Worm (Caenorhabditis elegans) whole organism, midembryonic: ENCODE results near the gene C06G4.6.

Experiments used
- T22C8.4 ChIP-seq: fragments of 200-800 bp; sonication (Bioruptor generic); IDR thresholded peaks from 2 replicates; pipeline ENCODE4 v1.3.6; 2022; ENCODE audit warnings: missing genetic modification characterization, missing compliant biosample characterization
- cog-1 ChIP-seq: sonication (generic microtip); optimal IDR thresholded peaks from 2 replicates; lab custom pipeline; 2016; ENCODE audit warnings: missing genetic modification characterization, missing compliant biosample characterization
- flt-1 ChIP-seq: fragments of 200-800 bp; sonication (Bioruptor generic); IDR thresholded peaks from 2 replicates; pipeline ENCODE4 v1.3.6; 2022; ENCODE audit warnings: missing genetic modification characterization, missing compliant biosample characterization
- klf-2 ChIP-seq: fragments of 200-800 bp; sonication (Bioruptor generic); conservative IDR thresholded peaks from 2 replicates; pipeline ENCODE4 v1.3.6; 2022; ENCODE audit warnings: missing genetic modification reagents, missing genetic modification characterization, missing compliant biosample characterization
- med-1 ChIP-seq: sonication (generic microtip); optimal IDR thresholded peaks from 2 replicates; lab custom pipeline; 2017; ENCODE audit warnings: missing genetic modification characterization, mild to moderate bottlenecking, missing compliant biosample characterization, antibody characterized with exemption, missing genetic modification reagents; ENCODE audit not compliant: insufficient read depth
- ref-1 ChIP-seq: fragments of 200-800 bp; sonication (Bioruptor generic); conservative IDR thresholded peaks from 2 replicates; pipeline ENCODE4 v1.3.6; 2022; ENCODE audit warnings: missing genetic modification reagents, missing genetic modification characterization, missing compliant biosample characterization
- tab-1 ChIP-seq: fragments of 200-800 bp; sonication (Bioruptor generic); IDR thresholded peaks from 2 replicates; pipeline ENCODE4 v1.3.6; 2022; ENCODE audit warnings: missing genetic modification characterization, missing compliant biosample characterization
- ztf-23 ChIP-seq: fragments of 200-800 bp; sonication (Bioruptor generic); IDR thresholded peaks from 2 replicates; pipeline ENCODE4 v1.3.6; 2022; ENCODE audit warnings: missing genetic modification reagents, missing genetic modification characterization, missing compliant biosample characterization
- ztf-29 ChIP-seq: fragments of 200-800 bp; sonication (Bioruptor generic); IDR thresholded peaks from 2 replicates; pipeline ENCODE4 v1.3.6; 2022; ENCODE audit warnings: missing genetic modification reagents, missing genetic modification characterization, missing compliant biosample characterization

Gene C06G4.6

DNA sequence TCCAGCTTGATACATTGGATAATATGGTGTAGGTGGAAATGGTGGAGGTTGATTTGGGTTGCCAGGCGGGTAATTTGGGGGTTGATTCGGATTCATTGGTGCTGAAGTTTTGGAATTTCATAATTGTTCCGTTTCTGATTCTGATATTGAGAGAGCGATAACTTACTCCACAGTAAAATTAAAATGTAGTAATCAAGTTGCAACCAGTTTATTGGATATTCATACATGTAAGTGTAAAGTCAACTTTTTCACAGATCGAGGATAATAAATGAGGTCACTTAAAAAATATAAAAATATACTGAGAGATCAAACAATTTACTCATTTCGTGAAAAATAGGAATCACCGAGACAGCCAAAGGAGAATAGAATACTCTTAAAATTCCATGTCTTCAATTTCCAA lies 23.8 kb downstream of the C06G4.6 start, which contains the start of gene mdt-30:
Gene mdt-30, minus strand, starts transcription at position 101 of the 400 bp plus-strand sequence.
- TF ChIP-seq T22C8.4 (GFP tag; lab: Robert Waterston, UW) (no peak), ztf-23 (GFP tag; lab: Robert Waterston, UW) (no peak), ref-1 (GFP tag; lab: Robert Waterston, UW) (no peak), cog-1 (tag; lab: Kevin White, UChicago) (no peak), tab-1 (no peak), ztf-29 (GFP tag; lab: Robert Waterston, UW) (no peak), klf-2 (GFP tag; lab: Robert Waterston, UW) (no peak), flt-1 (GFP tag; lab: Robert Waterston, UW) (no peak), med-1 (GFP tag; lab: Kevin White, UChicago) (no peak)

DNA sequence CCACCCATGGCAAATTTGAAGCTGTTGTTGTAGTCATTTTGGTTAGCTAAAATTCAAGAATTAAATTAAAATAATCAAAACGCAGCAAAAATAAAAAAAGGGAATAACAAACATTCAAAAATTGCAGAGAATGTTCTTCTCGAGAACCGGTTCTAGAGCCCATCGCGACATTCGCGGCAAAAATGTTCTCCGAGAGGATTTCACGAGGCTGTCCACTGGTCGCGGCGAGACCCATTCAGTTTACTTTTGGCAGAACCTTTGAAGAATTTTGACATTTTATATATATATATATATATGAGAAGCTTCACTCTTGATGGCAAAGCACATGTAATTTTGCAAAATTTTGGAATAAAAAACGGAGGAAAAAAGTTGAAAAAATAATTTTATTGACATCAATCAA lies 25.3 kb downstream of the C06G4.6 start, which contains the start of gene F44B9.8:
Gene F44B9.8, minus strand, starts transcription at position 163 of the 400 bp plus-strand sequence.
- TF ChIP-seq med-1 (GFP tag; lab: Kevin White, UChicago) (no peak), cog-1 (tag; lab: Kevin White, UChicago) (no peak), ztf-23 (GFP tag; lab: Robert Waterston, UW) (no peak), ztf-29 (GFP tag; lab: Robert Waterston, UW) (no peak), klf-2 (GFP tag; lab: Robert Waterston, UW) (no peak), flt-1 (GFP tag; lab: Robert Waterston, UW) (no peak), T22C8.4 (GFP tag; lab: Robert Waterston, UW) (no peak), ref-1 (GFP tag; lab: Robert Waterston, UW) (no peak), tab-1 (no peak)

DNA sequence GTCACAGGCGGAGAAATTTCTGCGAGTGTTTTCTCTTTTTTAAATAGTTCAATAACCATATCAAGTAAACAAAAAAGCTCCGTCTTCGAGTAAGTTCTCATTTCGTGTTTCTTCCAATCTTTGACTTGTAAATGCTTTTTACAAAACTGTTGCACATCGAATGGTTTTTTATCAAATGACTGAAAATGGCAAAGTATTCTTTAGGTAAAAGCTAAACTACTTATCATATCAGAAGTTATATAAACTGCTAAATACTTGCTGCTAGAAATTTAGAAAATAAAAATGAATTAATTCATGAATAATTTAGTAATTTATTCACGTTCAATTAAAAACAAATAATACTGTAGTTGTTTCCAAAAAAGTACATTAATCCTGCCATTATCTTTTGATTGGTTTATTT lies 26.8 kb downstream of the C06G4.6 start, which contains the start of gene F44B9.9:
Gene F44B9.9, minus strand, starts transcription at position 101 of the 400 bp plus-strand sequence.
- TF ChIP-seq flt-1 (GFP tag; lab: Robert Waterston, UW) (no peak), tab-1 (no peak), ztf-29 (GFP tag; lab: Robert Waterston, UW) (no peak)

DNA sequence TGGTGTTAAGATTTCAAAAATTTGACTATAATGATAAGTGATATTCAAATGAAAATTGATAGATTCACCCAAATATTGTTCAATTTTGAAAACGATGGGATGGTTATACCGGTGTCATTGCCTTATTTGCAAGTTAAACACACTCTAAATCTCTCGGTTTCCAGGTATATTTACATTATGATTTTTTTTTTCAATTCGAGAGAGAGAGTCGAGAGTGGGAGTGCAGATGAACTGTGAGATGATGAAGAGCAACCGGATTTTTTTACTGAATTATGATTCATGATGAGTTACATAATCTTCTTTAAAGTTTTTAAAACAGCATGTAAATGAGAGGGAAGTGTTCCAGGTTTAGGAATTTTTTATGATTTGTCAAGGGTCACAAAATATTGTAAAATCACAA lies 29.3 kb downstream of the C06G4.6 start, which contains the start of gene F44B9.10:
Gene F44B9.10, minus strand, starts transcription at position 101 of the 400 bp plus-strand sequence.
- TF ChIP-seq ztf-23 (GFP tag; lab: Robert Waterston, UW) (no peak), cog-1 (tag; lab: Kevin White, UChicago) (no peak), med-1 (GFP tag; lab: Kevin White, UChicago) (no peak), klf-2 (GFP tag; lab: Robert Waterston, UW) (no peak), ref-1 (GFP tag; lab: Robert Waterston, UW) (no peak), flt-1 (GFP tag; lab: Robert Waterston, UW) (no peak), T22C8.4 (GFP tag; lab: Robert Waterston, UW) (no peak), tab-1 (no peak), ztf-29 (GFP tag; lab: Robert Waterston, UW) (no peak)

DNA sequence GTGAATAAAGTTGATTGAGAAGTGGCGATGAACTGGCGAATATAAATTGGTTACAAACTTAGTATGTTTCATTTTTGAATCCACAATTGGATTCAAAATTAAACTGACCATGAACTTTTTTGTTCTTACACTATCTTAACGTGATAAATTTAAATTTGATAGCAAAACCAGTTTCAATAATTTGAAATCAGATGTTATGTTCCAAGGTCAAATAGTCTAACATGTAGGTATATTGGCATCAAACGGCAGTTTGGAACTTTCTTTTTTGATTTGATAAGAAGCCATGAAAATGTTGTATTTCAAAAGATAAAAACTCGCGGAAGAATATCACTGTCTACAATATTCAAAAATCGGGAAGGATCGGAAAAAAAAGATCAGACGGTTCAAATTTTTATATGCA lies 31.9 kb downstream of the C06G4.6 start:
- TF ChIP-seq ztf-23 (GFP tag; lab: Robert Waterston, UW) (no peak), klf-2 (GFP tag; lab: Robert Waterston, UW) (no peak), tab-1 (no peak), T22C8.4 (GFP tag; lab: Robert Waterston, UW) (no peak)

DNA sequence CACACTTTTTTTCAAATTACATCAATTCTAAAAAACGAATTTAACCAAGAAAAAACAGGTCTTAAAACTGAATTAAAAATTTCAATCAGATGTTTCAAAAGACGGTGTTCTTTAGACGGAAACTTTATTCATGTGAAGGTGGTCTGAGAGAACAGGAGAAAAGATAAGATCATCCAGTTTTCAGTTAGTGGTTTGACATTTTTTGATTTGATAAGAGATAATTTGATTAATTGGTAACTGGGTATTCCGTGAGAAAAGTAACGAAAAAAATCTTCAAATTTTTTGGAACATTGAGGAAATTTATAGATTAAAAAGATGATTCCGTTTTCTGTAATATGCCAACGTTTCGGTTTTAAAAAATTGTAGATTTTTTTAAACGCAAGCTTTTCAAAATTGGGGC lies 32.3 kb downstream of the C06G4.6 start:
- TF ChIP-seq med-1 (GFP tag; lab: Kevin White, UChicago) = no peak
- TF ChIP-seq cog-1 (tag; lab: Kevin White, UChicago) = no peak
- no peak for TF ChIP-seq ztf-29 (GFP tag; lab: Robert Waterston, UW)
- no peak for TF ChIP-seq tab-1
- TF ChIP-seq ref-1 (GFP tag; lab: Robert Waterston, UW) = no peak
- TF ChIP-seq T22C8.4 (GFP tag; lab: Robert Waterston, UW) = no peak
- no peak for TF ChIP-seq ztf-23 (GFP tag; lab: Robert Waterston, UW)
- TF ChIP-seq klf-2 (GFP tag; lab: Robert Waterston, UW) = no peak

DNA sequence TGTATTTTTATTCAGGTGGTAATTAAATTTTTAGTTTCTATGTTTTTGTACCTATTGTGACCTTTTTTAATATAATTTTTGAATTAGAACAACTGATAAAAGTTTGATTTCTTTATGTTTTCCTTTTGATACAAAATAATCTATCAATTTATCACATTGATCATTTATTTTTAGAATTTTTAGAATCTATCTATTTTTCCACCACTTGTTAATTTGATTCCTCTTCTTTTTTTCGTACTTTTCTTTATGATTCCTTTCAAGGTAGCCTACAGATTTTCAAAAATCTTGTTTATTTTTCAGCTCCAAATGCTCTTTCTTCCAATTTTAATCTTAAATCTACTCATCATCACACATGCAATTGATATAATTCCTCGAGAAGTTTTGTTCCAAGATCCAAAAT lies 33.8 kb downstream of the C06G4.6 start, which contains the start of gene dpf-6:
Gene dpf-6, plus strand, starts transcription at position 301 of the 400 bp plus-strand sequence.
- TF ChIP-seq med-1 (GFP tag; lab: Kevin White, UChicago) (no peak), cog-1 (tag; lab: Kevin White, UChicago) (no peak), T22C8.4 (GFP tag; lab: Robert Waterston, UW) (no peak), klf-2 (GFP tag; lab: Robert Waterston, UW) (no peak), ref-1 (GFP tag; lab: Robert Waterston, UW) (no peak), ztf-29 (GFP tag; lab: Robert Waterston, UW) (no peak), tab-1 (no peak), ztf-23 (GFP tag; lab: Robert Waterston, UW) (no peak), flt-1 (GFP tag; lab: Robert Waterston, UW) (no peak)

DNA sequence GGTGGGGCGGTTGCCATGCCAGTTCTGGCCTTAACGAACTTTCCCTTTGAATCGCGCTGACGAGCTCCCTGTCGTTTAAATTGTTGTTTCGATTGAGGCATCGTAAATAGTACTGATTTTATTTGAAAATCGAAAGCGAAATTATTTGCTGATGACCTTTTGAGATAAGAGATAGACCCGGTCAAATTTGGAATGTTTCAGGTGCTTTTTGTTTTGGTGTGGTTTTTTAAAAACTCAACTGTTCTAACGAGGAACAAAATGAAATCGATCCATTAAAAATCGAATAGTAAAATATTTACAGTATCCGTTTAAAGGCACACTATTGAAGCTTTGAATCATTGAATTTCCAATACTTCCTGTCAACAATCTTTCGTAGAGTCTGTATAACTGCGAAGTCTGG lies 38.6 kb downstream of the C06G4.6 start, which contains the start of gene K12H4.6:
Gene K12H4.6, minus strand, starts transcription at position 101 of the 400 bp plus-strand sequence.
- no peak for TF ChIP-seq tab-1

DNA sequence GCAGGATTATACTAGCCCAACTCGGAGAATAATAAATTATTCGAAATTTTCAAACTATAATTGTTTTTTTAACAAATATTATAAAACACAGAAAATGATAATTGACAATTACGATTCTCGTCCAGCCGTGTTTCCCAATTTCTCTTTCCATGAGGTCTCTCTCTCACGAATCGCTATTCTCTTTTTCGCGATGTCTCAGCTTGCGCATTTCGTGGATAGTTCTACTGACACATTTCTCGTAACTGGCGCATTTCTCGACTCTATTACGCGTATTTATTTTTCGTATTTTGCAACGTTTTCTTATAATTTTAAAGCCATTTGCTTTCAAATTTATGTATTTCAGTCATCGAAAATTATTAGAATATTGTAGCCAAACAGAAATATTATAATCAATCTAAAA lies 39.6 kb downstream of the C06G4.6 start:
- TF ChIP-seq ztf-23 (GFP tag; lab: Robert Waterston, UW) = peak; percentile 99
- TF ChIP-seq ztf-29 (GFP tag; lab: Robert Waterston, UW) = peak; percentile 99
- peak; percentile 73 for TF ChIP-seq med-1 (GFP tag; lab: Kevin White, UChicago)
- peak; percentile 100 for TF ChIP-seq klf-2 (GFP tag; lab: Robert Waterston, UW)
- peak; percentile 99 for TF ChIP-seq T22C8.4 (GFP tag; lab: Robert Waterston, UW)
- TF ChIP-seq ref-1 (GFP tag; lab: Robert Waterston, UW) = peak; percentile 100
- peak; percentile 100 for TF ChIP-seq cog-1 (tag; lab: Kevin White, UChicago)
- TF ChIP-seq tab-1 = peak; percentile 99
- TF ChIP-seq flt-1 (GFP tag; lab: Robert Waterston, UW) = peak; percentile 100

DNA sequence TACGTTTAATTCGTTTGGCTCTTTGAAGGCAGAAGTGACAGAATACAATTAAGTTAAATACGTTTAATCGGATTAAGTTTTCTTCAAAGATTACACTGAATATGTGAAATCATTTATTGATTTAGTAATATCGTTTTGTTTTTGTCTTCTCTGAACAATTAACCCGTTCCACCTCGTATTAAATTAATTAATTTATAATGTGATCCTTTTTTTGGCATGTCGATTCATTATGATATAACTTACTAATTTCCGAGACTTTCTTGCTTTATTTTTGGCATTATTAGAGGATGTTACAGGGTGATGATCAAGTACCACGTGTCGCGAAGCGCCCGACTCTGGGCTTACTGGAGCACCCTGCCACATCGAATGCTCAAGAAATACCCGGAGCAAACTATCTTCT lies 40.0 kb downstream of the C06G4.6 start, which contains the start of gene K12H4.5:
Gene K12H4.5, plus strand, starts transcription at position 301 of the 400 bp plus-strand sequence.
- no peak for TF ChIP-seq ztf-29 (GFP tag; lab: Robert Waterston, UW)
- no peak for TF ChIP-seq klf-2 (GFP tag; lab: Robert Waterston, UW)
- no peak for TF ChIP-seq ref-1 (GFP tag; lab: Robert Waterston, UW)
- no peak for TF ChIP-seq T22C8.4 (GFP tag; lab: Robert Waterston, UW)
- TF ChIP-seq ztf-23 (GFP tag; lab: Robert Waterston, UW) = no peak
- no peak for TF ChIP-seq flt-1 (GFP tag; lab: Robert Waterston, UW)
- no peak for TF ChIP-seq med-1 (GFP tag; lab: Kevin White, UChicago)
- TF ChIP-seq cog-1 (tag; lab: Kevin White, UChicago) = no peak
- TF ChIP-seq tab-1 = no peak
